Fruit fly (Drosophila melanogaster) whole organism, embryonic: Measurements from ENCODE around the gene nAChRalpha5.
A peak's percentile ranks its signal among the peaks of the same experiment; 100 is the strongest.

ENCODE experiments used
- Bdp1 ChIP-seq: fragments of 200-800 bp; sonication (Bioruptor generic); optimal IDR thresholded peaks from 3 replicates; lab custom pipeline; 2016; ENCODE audit warnings: missing biosample characterization, missing genetic modification characterization
- Bgb ChIP-seq: fragments of 200-800 bp; sonication (Bioruptor generic); IDR thresholded peaks from 2 replicates; pipeline ENCODE4 v1.3.6; 2022; ENCODE audit warnings: missing biosample characterization, missing genetic modification characterization; ENCODE audit not compliant: partially characterized antibody
- CG10147 ChIP-seq: fragments of 200-800 bp; sonication (Bioruptor generic); optimal IDR thresholded peaks from 2 replicates; lab custom pipeline; 2019; ENCODE audit warnings: missing biosample characterization, mild to moderate bottlenecking, missing genetic modification characterization, moderate library complexity
- CG1024 ChIP-seq: fragments of 200-800 bp; sonication (Bioruptor generic); IDR thresholded peaks from 2 replicates; pipeline ENCODE4 v1.3.6; 2022; ENCODE audit warnings: missing biosample characterization, missing genetic modification characterization
- CG10462 ChIP-seq: fragments of 200-800 bp; sonication (Bioruptor generic); optimal IDR thresholded peaks from 2 replicates; lab custom pipeline; 2016; ENCODE audit warnings: missing biosample characterization, missing genetic modification characterization
- CG11560 ChIP-seq: fragments of 200-800 bp; sonication (Bioruptor generic); IDR thresholded peaks from 3 replicates; pipeline ENCODE4 v1.3.6; 2022; ENCODE audit warnings: missing biosample characterization, missing genetic modification characterization
- CG11695 ChIP-seq: fragments of 200-800 bp; sonication (Bioruptor generic); IDR thresholded peaks from 3 replicates; pipeline ENCODE4 v1.3.6; 2022; ENCODE audit warnings: missing biosample characterization, missing genetic modification characterization
- CG13123 ChIP-seq: fragments of 200-800 bp; sonication (Bioruptor generic); optimal IDR thresholded peaks from 2 replicates; lab custom pipeline; 2016; ENCODE audit warnings: missing biosample characterization, missing genetic modification characterization
- CG13287 ChIP-seq: fragments of 200-800 bp; sonication (Bioruptor generic); IDR thresholded peaks from 2 replicates; pipeline ENCODE4 v1.3.6; 2022; ENCODE audit warnings: missing biosample characterization, missing genetic modification characterization; ENCODE audit not compliant: partially characterized antibody
- CG13624 ChIP-seq: fragments of 200-800 bp; sonication (Bioruptor generic); optimal IDR thresholded peaks from 2 replicates; lab custom pipeline; 2016; ENCODE audit warnings: missing biosample characterization, missing genetic modification characterization
- CG14441 ChIP-seq: fragments of 200-800 bp; sonication (Bioruptor generic); IDR thresholded peaks from 2 replicates; pipeline ENCODE4 v1.3.6; 2022; ENCODE audit warnings: missing biosample characterization, missing genetic modification characterization
- CG15011 ChIP-seq: fragments of 200-800 bp; sonication (Bioruptor generic); optimal IDR thresholded peaks from 3 replicates; lab custom pipeline; 2018; ENCODE audit warnings: missing biosample characterization, mild to moderate bottlenecking, missing genetic modification characterization
- CG15514 ChIP-seq: fragments of 200-800 bp; sonication (Bioruptor generic); optimal IDR thresholded peaks from 3 replicates; lab custom pipeline; 2017; ENCODE audit warnings: missing biosample characterization, missing genetic modification characterization, mild to moderate bottlenecking, moderate library complexity, missing genetic modification reagents
- CG2199 ChIP-seq: fragments of 200-800 bp; sonication (Bioruptor generic); IDR thresholded peaks from 3 replicates; pipeline ENCODE4 v1.3.6; 2022; ENCODE audit warnings: missing biosample characterization, missing genetic modification characterization
- CG2202 ChIP-seq: fragments of 200-800 bp; sonication (Bioruptor generic); optimal IDR thresholded peaks from 2 replicates; lab custom pipeline; 2018; ENCODE audit warnings: missing biosample characterization, mild to moderate bottlenecking, missing genetic modification characterization
- CG32767 ChIP-seq: fragments of 200-800 bp; sonication (Bioruptor generic); IDR thresholded peaks from 2 replicates; pipeline ENCODE4 v1.3.6; 2022; ENCODE audit warnings: missing biosample characterization, missing genetic modification characterization
- CG3281 ChIP-seq: fragments of 200-800 bp; sonication (Bioruptor generic); optimal IDR thresholded peaks from 3 replicates; lab custom pipeline; 2017; ENCODE audit warnings: missing biosample characterization, mild to moderate bottlenecking, missing genetic modification characterization
- CG4404 ChIP-seq: fragments of 200-800 bp; sonication (Bioruptor generic); IDR thresholded peaks from 2 replicates; pipeline ENCODE4 v1.3.6; 2022; ENCODE audit warnings: missing biosample characterization, missing genetic modification characterization
- CG7745 ChIP-seq: fragments of 200-800 bp; sonication (Bioruptor generic); optimal IDR thresholded peaks from 2 replicates; lab custom pipeline; 2018; ENCODE audit warnings: missing biosample characterization, mild to moderate bottlenecking, missing genetic modification characterization, moderate library complexity
- Doc2 ChIP-seq: fragments of 200-800 bp; sonication (Bioruptor generic); IDR thresholded peaks from 2 replicates; pipeline ENCODE4 v1.3.6; 2022; ENCODE audit warnings: missing biosample characterization, missing genetic modification characterization
- Eip74EF ChIP-seq, 2 experiments: fragments of 200-800 bp in 1 of 2; fragments of >200 bp in 1 of 2; sonication (Bioruptor generic) in 1 of 2; optimal IDR thresholded peaks; 2 replicates each; lab custom pipeline; 2017 to 2019; ENCODE audit warnings: missing biosample characterization in 2 of 2, missing genetic modification characterization in 2 of 2, mild to moderate bottlenecking in 1 of 2, moderate library complexity in 1 of 2
- Elba2 ChIP-seq: fragments of 200-800 bp; sonication (Bioruptor generic); optimal IDR thresholded peaks from 3 replicates; lab custom pipeline; 2016; ENCODE audit warnings: missing biosample characterization, missing genetic modification characterization
- Jarid2 ChIP-seq: fragments of 200-800 bp; sonication (Bioruptor generic); optimal IDR thresholded peaks from 3 replicates; lab custom pipeline; 2017; ENCODE audit warnings: mild to moderate bottlenecking, missing biosample characterization, missing genetic modification reagents, missing genetic modification characterization
- NfI ChIP-seq: fragments of 200-800 bp; sonication (Bioruptor generic); optimal IDR thresholded peaks from 3 replicates; lab custom pipeline; 2018; ENCODE audit warnings: missing biosample characterization, mild to moderate bottlenecking, missing genetic modification characterization, moderate library complexity
- Opbp ChIP-seq: fragments of 200-800 bp; sonication (Bioruptor generic); IDR thresholded peaks from 3 replicates; pipeline ENCODE4 v1.3.6; 2022; ENCODE audit warnings: missing biosample characterization, missing genetic modification characterization; ENCODE audit not compliant: partially characterized antibody
- Six4 ChIP-seq: fragments of 200-800 bp; sonication (Bioruptor generic); optimal IDR thresholded peaks from 2 replicates; lab custom pipeline; 2016; ENCODE audit warnings: missing biosample characterization, missing genetic modification characterization
- ara ChIP-seq: fragments of 200-800 bp; sonication (Bioruptor generic); IDR thresholded peaks from 2 replicates; pipeline ENCODE4 v1.3.6; 2022; ENCODE audit warnings: missing biosample characterization, missing genetic modification characterization
- ase ChIP-seq: fragments of 200-800 bp; sonication (Bioruptor generic); IDR thresholded peaks from 3 replicates; pipeline ENCODE4 v1.3.6; 2022; ENCODE audit warnings: missing biosample characterization, missing genetic modification characterization
- caup ChIP-seq: fragments of 200-800 bp; sonication (Bioruptor generic); optimal IDR thresholded peaks from 3 replicates; lab custom pipeline; 2017; ENCODE audit warnings: missing biosample characterization, mild to moderate bottlenecking, missing genetic modification characterization, moderate library complexity; ENCODE audit not compliant: severe bottlenecking
- chif ChIP-seq, 2 experiments: fragments of 200-800 bp; sonication (Bioruptor generic); optimal IDR thresholded peaks; 3 replicates each; lab custom pipeline; 2016; ENCODE audit warnings: missing biosample characterization in 2 of 2, missing genetic modification characterization in 2 of 2
- chn ChIP-seq: fragments of 200-800 bp; sonication (Bioruptor generic); optimal IDR thresholded peaks from 2 replicates; lab custom pipeline; 2016; ENCODE audit warnings: missing biosample characterization, missing genetic modification characterization
- ci ChIP-seq: fragments of 200-800 bp; sonication (Bioruptor generic); IDR thresholded peaks from 3 replicates; pipeline ENCODE4 v1.3.6; 2022; ENCODE audit warnings: missing biosample characterization, missing genetic modification characterization
- croc ChIP-seq: fragments of 200-800 bp; sonication (Bioruptor generic); conservative IDR thresholded peaks from 3 replicates; pipeline ENCODE4 v1.3.6; 2022; ENCODE audit warnings: missing biosample characterization, missing genetic modification characterization
- crol ChIP-seq: fragments of 200-800 bp; sonication (Bioruptor generic); IDR thresholded peaks from 2 replicates; pipeline ENCODE4 v1.3.6; 2022; ENCODE audit warnings: missing biosample characterization, missing genetic modification characterization
- cwo ChIP-seq: fragments of 200-800 bp; sonication (Bioruptor generic); optimal IDR thresholded peaks from 3 replicates; lab custom pipeline; 2017; ENCODE audit warnings: missing biosample characterization, missing genetic modification characterization, mild to moderate bottlenecking, moderate library complexity, missing genetic modification reagents
- eve ChIP-seq, 2 experiments: fragments of >200 bp; optimal IDR thresholded peaks; 2 replicates each; lab custom pipeline; 2017; ENCODE audit warnings: missing biosample characterization in 2 of 2, missing genetic modification characterization in 2 of 2
- fru ChIP-seq: fragments of >200 bp; optimal IDR thresholded peaks from 2 replicates; lab custom pipeline; 2017
- gcm2 ChIP-seq: fragments of 200-800 bp; sonication (Bioruptor generic); optimal IDR thresholded peaks from 2 replicates; lab custom pipeline; 2016; ENCODE audit warnings: missing biosample characterization, missing genetic modification characterization
- gsb ChIP-seq: fragments of 200-800 bp; sonication (Bioruptor generic); IDR thresholded peaks from 2 replicates; pipeline ENCODE4 v1.3.6; 2022; ENCODE audit warnings: missing biosample characterization, missing genetic modification characterization
- insv ChIP-seq, 2 experiments: fragments of 200-800 bp; sonication (Bioruptor generic); optimal IDR thresholded peaks; 3 replicates each; lab custom pipeline; 2016 to 2018; ENCODE audit warnings: missing biosample characterization in 2 of 2, missing genetic modification characterization in 2 of 2
- knrl ChIP-seq: fragments of 200-800 bp; sonication (Bioruptor generic); IDR thresholded peaks from 3 replicates; pipeline ENCODE4 v1.3.6; 2022; ENCODE audit warnings: missing biosample characterization, missing genetic modification characterization; ENCODE audit not compliant: partially characterized antibody
- lola ChIP-seq, 3 experiments: fragments of >200 bp in 2 of 3; fragments of 200-800 bp in 1 of 3; sonication (Bioruptor generic) in 1 of 3; optimal IDR thresholded peaks; 2 replicates each; lab custom pipeline; 2017 to 2019; ENCODE audit warnings: missing biosample characterization in 3 of 3, missing genetic modification characterization in 3 of 3, mild to moderate bottlenecking in 1 of 3, moderate library complexity in 1 of 3
- luna ChIP-seq: fragments of 200-800 bp; sonication (Bioruptor generic); optimal IDR thresholded peaks from 2 replicates; lab custom pipeline; 2016; ENCODE audit warnings: missing biosample characterization, missing genetic modification characterization
- mld ChIP-seq: fragments of 200-800 bp; sonication (Bioruptor generic); IDR thresholded peaks from 3 replicates; pipeline ENCODE4 v1.3.6; 2022; ENCODE audit warnings: missing biosample characterization, missing genetic modification characterization; ENCODE audit not compliant: partially characterized antibody
- nom ChIP-seq: fragments of 200-800 bp; sonication (Bioruptor generic); optimal IDR thresholded peaks from 2 replicates; lab custom pipeline; 2017; ENCODE audit warnings: missing biosample characterization, missing genetic modification characterization, mild to moderate bottlenecking, moderate library complexity, missing genetic modification reagents
- phol ChIP-seq: fragments of 200-800 bp; sonication (Bioruptor generic); optimal IDR thresholded peaks from 3 replicates; lab custom pipeline; 2018; ENCODE audit warnings: missing biosample characterization, mild to moderate bottlenecking, missing genetic modification characterization, moderate library complexity
- row ChIP-seq: fragments of 200-800 bp; sonication (Bioruptor generic); IDR thresholded peaks from 3 replicates; pipeline ENCODE4 v1.3.6; 2022; ENCODE audit warnings: missing biosample characterization, missing genetic modification characterization
- sd ChIP-seq: fragments of 200-800 bp; sonication (Bioruptor generic); optimal IDR thresholded peaks from 3 replicates; lab custom pipeline; 2018; ENCODE audit warnings: missing biosample characterization, mild to moderate bottlenecking, missing genetic modification characterization, moderate library complexity
- sens ChIP-seq: fragments of 200-800 bp; sonication (Bioruptor generic); peaks from one replicate; lab custom pipeline; 2016; ENCODE audit warnings: missing biosample characterization, missing genetic modification characterization
- twi ChIP-seq: fragments of 200-800 bp; optimal IDR thresholded peaks from 2 replicates; lab custom pipeline; 2019; ENCODE audit warnings: missing biosample characterization, mild to moderate bottlenecking, missing genetic modification characterization, moderate library complexity
- unpg ChIP-seq: fragments of 200-800 bp; sonication (Bioruptor generic); optimal IDR thresholded peaks from 3 replicates; lab custom pipeline; 2018; ENCODE audit warnings: missing biosample characterization, mild to moderate bottlenecking, missing genetic modification characterization, moderate library complexity
- yki ChIP-seq: fragments of >200 bp; optimal IDR thresholded peaks from 3 replicates; lab custom pipeline; 2018

Gene nAChRalpha5

dm6 chr2L:14123605-14124004 is 83.6 kb downstream of the nAChRalpha5 start (continued):
- TF ChIP-seq CG11695 (GFP tag; lab: Robert Waterston, UW) (no peak), ase (GFP tag; lab: Robert Waterston, UW) (no peak), NfI (peak; percentile 0), luna (GFP tag; lab: Kevin White, UChicago) (no peak), CG32767 (no peak), CG7745 (no peak), yki (no peak), mld (no peak), ci (GFP tag; lab: Robert Waterston, UW) (no peak), CG13287 (no peak), Bgb (GFP tag; lab: Robert Waterston, UW) (no peak), nom (no peak), chif (GFP tag; optimal IDR thresholded peaks at IDR 0.05; lab: Kevin White, UChicago) (no peak), chn (peak; percentile 14), CG10462 (GFP tag; lab: Kevin White, UChicago) (no peak), unpg (GFP tag; lab: Kevin White, UChicago) (no peak), CG13123 (GFP tag; lab: Kevin White, UChicago) (no peak), Jarid2 (no peak), caup (no peak), ara (GFP tag; lab: Robert Waterston, UW) (no peak), Eip74EF (GFP tag; optimal IDR thresholded peaks at IDR 0.05; lab: Kevin White, UChicago) (no peak), cwo (GFP tag; lab: Kevin White, UChicago) (no peak), CG3281 (GFP tag; lab: Kevin White, UChicago) (peak; percentile 26), eve (GFP tag; optimal IDR thresholded peaks at IDR 0.05; lab: Kevin White, UChicago) (peak in 1 of 2 experiments; percentile 72), Doc2 (no peak), croc (GFP tag; lab: Robert Waterston, UW) (no peak; the same call in 2 of the 3 replicates), Elba2 (no peak), CG2202 (tag; lab: Kevin White, UChicago) (no peak), Opbp (GFP tag; lab: Robert Waterston, UW) (no peak), fru (no peak), CG1024 (no peak), crol (GFP tag; lab: Robert Waterston, UW) (no peak), gcm2 (no peak), knrl (GFP tag; lab: Robert Waterston, UW) (no peak), twi (tag; lab: Kevin White, UChicago) (no peak), CG13624 (GFP tag; lab: Kevin White, UChicago) (no peak), gsb (GFP tag; lab: Robert Waterston, UW) (no peak), Six4 (GFP tag; lab: Kevin White, UChicago) (no peak), CG11560 (tag; lab: Robert Waterston, UW) (no peak), lola (GFP tag; optimal IDR thresholded peaks at IDR 0.05; lab: Kevin White, UChicago) (no peak), row (GFP tag; lab: Robert Waterston, UW) (peak; percentile 49; the same call in 2 of the 3 replicates), sd (tag; lab: Kevin White, UChicago) (no peak), phol (peak; percentile 52), CG14441 (GFP tag; lab: Robert Waterston, UW) (no peak), CG15514 (GFP tag; lab: Kevin White, UChicago) (no peak), CG15011 (GFP tag; lab: Kevin White, UChicago) (no peak), CG10147 (no peak), CG4404 (GFP tag; lab: Robert Waterston, UW) (no peak), CG2199 (no peak), Bdp1 (GFP tag; lab: Kevin White, UChicago) (no peak), sens (GFP tag; lab: Kevin White, UChicago) (peak; percentile 74), insv (GFP tag; optimal IDR thresholded peaks at IDR 0.05; lab: Kevin White, UChicago) (no peak)
